Worm (Caenorhabditis elegans) whole organism, L3 larva: ENCODE data around the gene M70.1.
"Not testable (repeated sequence)": the region's sequence is repeated elsewhere in the genome, so short reads cannot be mapped to it uniquely, and the experiment has no call there.

Experiments used
- ceh-16 ChIP-seq: sonication (generic microtip); optimal IDR thresholded peaks from 2 replicates; lab custom pipeline; 2017; ENCODE audit warnings: missing biosample characterization, missing genetic modification characterization
- ceh-82 ChIP-seq: fragments of 150-350 bp; optimal IDR thresholded peaks from 2 replicates; lab custom pipeline; 2014; ENCODE audit warnings: missing biosample characterization, missing genetic modification characterization

- not testable (repeated sequence) for TF ChIP-seq ceh-16; ceh-82 (tag; lab: Kevin White, UChicago)
These were observed 12.4 kb upstream of the M70.1 start for ce11 chrIV:2233222-2233621.
